Worm (Caenorhabditis elegans) whole organism, dauer: Measurements from ENCODE around the gene Y62E10A.6.

ENCODE experiments used
- unc-62 ChIP-seq: sonication (generic microtip); optimal IDR thresholded peaks from 2 replicates; lab custom pipeline; 2017; ENCODE audit warnings: missing biosample characterization, missing genetic modification reagents, missing genetic modification characterization

Y62E10A.6 gene

DNA sequence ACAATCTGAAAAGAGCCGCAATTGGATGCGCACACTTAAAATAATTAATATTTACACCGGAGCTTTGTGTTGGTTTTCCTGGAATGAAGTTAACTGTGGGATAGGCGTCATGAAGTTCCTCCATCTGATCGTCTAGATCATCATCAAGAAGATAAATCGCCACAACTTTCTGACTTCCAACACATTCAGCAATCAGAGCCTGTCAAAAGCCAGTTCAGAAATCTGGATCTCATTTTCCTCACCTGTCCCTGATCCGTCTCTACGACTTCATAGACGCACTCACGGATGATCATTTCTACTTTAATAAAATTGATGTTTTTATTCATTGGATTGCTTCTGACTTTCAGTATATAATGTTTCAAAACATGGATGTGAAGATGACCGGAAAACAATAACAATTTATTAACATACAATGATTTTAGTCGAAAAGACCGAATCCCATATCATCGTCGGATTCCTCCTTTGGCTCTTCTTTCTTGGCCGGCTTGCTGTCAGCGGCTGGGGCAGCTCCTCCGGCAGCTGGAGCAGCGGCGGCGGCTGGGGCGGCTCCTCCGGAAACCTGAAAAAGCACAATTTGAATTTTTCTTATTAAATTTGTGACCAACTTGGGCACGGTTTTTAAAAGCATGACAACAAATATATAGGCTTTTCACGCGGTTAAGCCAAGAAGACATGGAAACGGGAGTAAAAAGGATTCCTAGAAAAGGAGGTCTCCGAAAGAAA is 2.5 kb upstream of the Y62E10A.6 start, which contains the start of gene agt-1:
Gene agt-1 (minus strand): TSS at position 293 of the 723 bp plus-strand sequence.
- no peak for TF ChIP-seq unc-62 (GFP tag; lab: Kevin White, UChicago)

DNA sequence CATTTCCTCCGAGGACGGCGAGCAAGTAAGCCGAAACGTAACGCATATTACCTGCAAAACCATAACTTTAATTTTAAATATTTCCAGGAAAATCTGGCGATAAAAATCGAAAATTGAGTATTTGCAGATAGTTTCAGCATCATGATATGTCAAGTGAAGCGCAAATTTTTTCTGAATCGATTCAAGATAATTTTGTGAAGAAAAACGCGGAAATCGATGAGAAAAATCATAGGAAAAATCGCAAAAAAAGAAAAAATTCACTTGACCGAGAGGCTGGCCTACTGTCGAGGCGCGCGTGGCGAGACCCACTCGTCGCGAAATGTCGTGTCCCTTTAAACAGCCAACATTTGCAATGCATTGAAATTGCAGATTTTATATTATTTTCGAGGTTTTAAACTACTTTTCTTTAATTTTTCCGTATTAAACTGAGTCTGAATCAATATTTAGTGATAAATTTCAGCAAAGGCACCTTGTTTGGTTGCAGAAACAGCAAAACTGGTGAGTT is 1.5 kb upstream of the Y62E10A.6 start, which contains the start of the genes rla-2, popl-7 and Y62E10A.24:
Gene rla-2 (minus strand): TSS at position 51 of the 505 bp plus-strand sequence.
Gene popl-7 (plus strand): TSS at position 455 of the 505 bp plus-strand sequence.
Gene Y62E10A.24 (plus strand): TSS at position 476 of the 505 bp plus-strand sequence.
- no peak for TF ChIP-seq unc-62 (GFP tag; lab: Kevin White, UChicago)

- TF ChIP-seq unc-62 (GFP tag; lab: Kevin White, UChicago), result no peak
These were observed 3.1 kb downstream of the Y62E10A.6 start for ce11 chrIV:13374918-13375317.

- TF ChIP-seq unc-62 (GFP tag; lab: Kevin White, UChicago), result no peak
These were observed 5.9 kb downstream of the Y62E10A.6 start, which contains the start of gene mau-8 for ce11 chrIV:13377716-13378115. mau-8 (plus strand) TSS chrIV:13378016.

DNA sequence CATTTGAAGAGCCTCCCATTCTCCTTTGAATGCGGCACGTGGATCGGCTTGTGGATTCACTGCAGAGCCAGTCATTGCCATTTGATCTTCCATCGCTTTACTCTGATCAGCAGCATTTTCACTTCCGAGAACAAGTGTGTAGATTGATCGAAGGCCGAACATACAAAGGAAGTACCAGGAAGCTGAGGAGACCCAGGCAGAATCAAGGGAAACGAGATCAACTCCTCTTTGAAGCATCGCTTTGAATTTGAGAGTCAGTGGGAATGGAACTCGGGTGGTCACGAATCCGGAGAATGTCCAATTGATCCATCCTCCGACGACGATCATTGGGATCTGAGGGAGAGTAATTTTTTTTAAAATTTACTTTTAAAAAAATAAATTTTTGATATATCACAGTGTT is 8.7 kb downstream of the Y62E10A.6 start:
- no peak for TF ChIP-seq unc-62 (GFP tag; lab: Kevin White, UChicago)

- no peak for TF ChIP-seq unc-62 (GFP tag; lab: Kevin White, UChicago)
These were observed 10.0 kb downstream of the Y62E10A.6 start, which contains the start of gene emc-3 for ce11 chrIV:13381823-13382222. emc-3 (minus strand) TSS chrIV:13381923.

DNA sequence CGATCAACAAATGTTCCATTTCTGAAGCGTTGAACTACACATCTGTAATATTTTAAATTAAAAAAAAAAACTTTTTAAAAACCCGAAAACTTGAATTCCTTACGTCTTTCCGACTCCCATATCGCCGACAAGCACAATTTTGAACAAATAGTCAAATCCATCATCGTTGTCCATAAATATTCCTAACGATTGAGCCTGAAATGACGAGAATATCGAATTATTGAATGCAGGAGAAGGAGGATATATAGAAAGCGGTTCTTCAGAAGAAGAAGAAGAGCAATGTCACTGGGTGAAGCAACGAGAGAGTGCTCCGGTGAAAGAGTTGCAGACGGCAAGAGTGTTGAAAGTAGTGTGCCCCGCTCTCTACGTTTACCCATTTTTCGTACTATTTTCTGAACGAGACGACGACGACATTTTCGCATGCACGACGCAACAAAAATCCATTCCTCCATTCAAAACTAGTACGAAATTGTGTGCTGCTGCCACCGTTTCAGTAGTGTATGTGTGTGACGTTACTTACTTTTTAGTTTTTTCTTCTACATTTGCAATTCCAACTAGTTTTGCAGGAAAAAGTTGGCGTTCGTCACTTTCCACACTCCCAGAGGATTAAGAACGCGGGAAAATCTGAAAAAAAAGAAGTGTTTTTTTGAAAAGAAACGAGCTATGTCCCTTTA is 12.1 kb downstream of the Y62E10A.6 start, which contains the start of gene rab-19:
Gene rab-19 (minus strand): TSS at position 624 of the 674 bp plus-strand sequence.
- no peak for TF ChIP-seq unc-62 (GFP tag; lab: Kevin White, UChicago)

- TF ChIP-seq unc-62 (GFP tag; lab: Kevin White, UChicago), result no peak
These were observed 14.2 kb downstream of the Y62E10A.6 start, which contains the start of the genes Y62E10A.20, Y62E10A.23 and mdt-9 for ce11 chrIV:13386043-13386442. Y62E10A.20 (minus strand) TSS chrIV:13386091. Y62E10A.23 (plus strand) TSS chrIV:13386324. mdt-9 (plus strand) TSS chrIV:13386380.

ce11 chrIV:13386903-13387302 is 15.1 kb downstream of the Y62E10A.6 start, which contains the start of gene lsm-3:
lsm-3 (plus strand) TSS chrIV:13387203.
- TF ChIP-seq unc-62 (GFP tag; lab: Kevin White, UChicago), result no peak

ce11 chrIV:13388779-13389178 is 17.0 kb downstream of the Y62E10A.6 start:
- TF ChIP-seq unc-62 (GFP tag; lab: Kevin White, UChicago), result no peak

DNA sequence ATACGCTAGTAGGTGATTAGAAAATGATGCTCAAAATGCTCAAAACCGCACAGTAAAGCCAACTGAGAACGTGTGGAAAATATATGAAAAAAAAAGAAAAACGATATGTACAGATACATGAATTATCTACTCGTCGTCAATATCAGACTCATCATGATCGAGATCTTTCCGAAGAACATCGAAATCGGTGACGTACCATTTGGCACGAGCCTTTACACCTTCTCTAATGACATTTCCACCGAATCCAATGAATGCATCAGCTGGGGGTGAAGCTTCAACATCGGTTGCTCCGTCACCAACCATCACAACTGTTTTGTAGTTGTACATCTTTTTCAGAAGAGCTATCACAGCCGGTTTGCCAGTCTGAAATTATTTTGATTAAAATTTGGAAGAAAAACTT is 17.4 kb downstream of the Y62E10A.6 start:
- no peak for TF ChIP-seq unc-62 (GFP tag; lab: Kevin White, UChicago)

DNA sequence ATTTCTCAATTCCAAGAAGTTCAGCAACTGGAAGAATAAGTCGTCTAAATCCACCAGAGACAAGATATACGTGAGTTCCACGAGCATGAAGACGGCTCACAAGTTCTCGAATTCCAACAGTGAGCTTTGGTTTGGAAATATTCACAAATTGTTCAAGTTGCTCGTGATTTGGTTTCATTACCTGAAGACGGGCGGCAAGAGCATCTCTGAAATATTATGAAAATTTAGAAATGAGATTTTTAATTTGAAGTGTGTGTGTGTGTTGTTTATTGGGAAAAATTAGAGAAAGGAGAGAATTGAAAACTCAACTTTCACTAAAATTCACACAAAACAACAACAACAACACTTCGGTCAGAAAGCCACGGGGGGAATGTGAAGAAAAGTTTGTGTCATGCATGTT is 19.0 kb downstream of the Y62E10A.6 start:
- TF ChIP-seq unc-62 (GFP tag; lab: Kevin White, UChicago), result no peak

- no peak for TF ChIP-seq unc-62 (GFP tag; lab: Kevin White, UChicago)
These were observed 20.4 kb downstream of the Y62E10A.6 start for ce11 chrIV:13392230-13392629.

ce11 chrIV:13393246-13393716 is 21.5 kb downstream of the Y62E10A.6 start:
- no peak for TF ChIP-seq unc-62 (GFP tag; lab: Kevin White, UChicago)

- TF ChIP-seq unc-62 (GFP tag; lab: Kevin White, UChicago), result no peak
These were observed 22.9 kb downstream of the Y62E10A.6 start for ce11 chrIV:13394686-13395085.

ce11 chrIV:13395255-13395654 is 23.5 kb downstream of the Y62E10A.6 start:
- TF ChIP-seq unc-62 (GFP tag; lab: Kevin White, UChicago), result no peak
